Fruit fly (Drosophila melanogaster): Measurements from ENCODE around the gene CG4393.

Gene CG4393

DNA sequence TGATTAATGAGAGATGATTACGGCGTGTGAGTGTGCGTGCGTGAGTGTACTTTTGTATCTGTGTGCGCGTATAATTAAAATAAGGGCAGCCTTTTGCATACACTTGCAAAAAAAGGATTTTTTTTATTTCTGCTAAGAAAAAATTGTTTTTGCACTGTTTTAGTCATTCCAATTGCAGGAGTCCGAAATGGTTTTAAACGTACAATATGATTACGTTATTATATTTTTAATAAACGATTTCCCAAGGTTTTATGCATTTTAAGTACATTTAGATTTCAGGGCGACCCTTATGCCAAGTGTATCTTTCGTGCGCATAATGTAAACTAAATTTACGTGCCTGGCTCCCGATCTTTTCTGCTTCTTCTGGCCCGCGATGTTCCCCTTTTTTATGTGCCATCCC, 49.7 kb downstream of the CG4393 start (continued):
- no peak for TF ChIP-seq fkh (GFP tag; optimal IDR thresholded peaks at IDR 0.05)
- TF ChIP-seq Blimp-1 (GFP tag; optimal IDR thresholded peaks at IDR 0.05), result no peak
- TF ChIP-seq lz (GFP tag; optimal IDR thresholded peaks at IDR 0.05), result peak; percentile 44
- TF ChIP-seq CG10631 (GFP tag; optimal IDR thresholded peaks at IDR 0.05), result peak; percentile 66
- TF ChIP-seq CG8632 (GFP tag; optimal IDR thresholded peaks at IDR 0.05), result peak; percentile 66
- TF ChIP-seq CG8119 (GFP tag; IDR thresholded peaks at IDR 0.05), result peak; percentile 52; the same call in 1 of the 3 replicates
- no peak for TF ChIP-seq CG16779 (tag; optimal IDR thresholded peaks at IDR 0.05)
- TF ChIP-seq acj6 (GFP tag; optimal IDR thresholded peaks at IDR 0.05), result peak; percentile 75
- TF ChIP-seq CG11762 (GFP tag; optimal IDR thresholded peaks at IDR 0.05; ENCODE audit: insufficient read depth), result peak; percentile 53
- TF ChIP-seq Smox (GFP tag; optimal IDR thresholded peaks at IDR 0.05), result peak; percentile 60
- peak; percentile 46 for TF ChIP-seq CG15336 (GFP tag; IDR thresholded peaks at IDR 0.05)
- peak; percentile 67 for TF ChIP-seq esn (GFP tag; optimal IDR thresholded peaks at IDR 0.05)
- no peak for TF ChIP-seq CG6854 (GFP tag; optimal IDR thresholded peaks at IDR 0.05)
- peak; percentile 16 for TF ChIP-seq spab (GFP tag; optimal IDR thresholded peaks at IDR 0.05)
- peak; percentile 77 for TF ChIP-seq Hr4 (GFP tag; optimal IDR thresholded peaks at IDR 0.05)
- TF ChIP-seq Eip75B (GFP tag; optimal IDR thresholded peaks at IDR 0.05), result peak; percentile 35
- TF ChIP-seq CG1621 (tag; optimal IDR thresholded peaks at IDR 0.05), result peak; percentile 58
- TF ChIP-seq CG4318 (GFP tag; optimal IDR thresholded peaks at IDR 0.05), result peak; percentile 16
- TF ChIP-seq vri (GFP tag; optimal IDR thresholded peaks at IDR 0.05), result peak; percentile 56
- TF ChIP-seq Lpt (GFP tag; optimal IDR thresholded peaks at IDR 0.05), result no peak

DNA sequence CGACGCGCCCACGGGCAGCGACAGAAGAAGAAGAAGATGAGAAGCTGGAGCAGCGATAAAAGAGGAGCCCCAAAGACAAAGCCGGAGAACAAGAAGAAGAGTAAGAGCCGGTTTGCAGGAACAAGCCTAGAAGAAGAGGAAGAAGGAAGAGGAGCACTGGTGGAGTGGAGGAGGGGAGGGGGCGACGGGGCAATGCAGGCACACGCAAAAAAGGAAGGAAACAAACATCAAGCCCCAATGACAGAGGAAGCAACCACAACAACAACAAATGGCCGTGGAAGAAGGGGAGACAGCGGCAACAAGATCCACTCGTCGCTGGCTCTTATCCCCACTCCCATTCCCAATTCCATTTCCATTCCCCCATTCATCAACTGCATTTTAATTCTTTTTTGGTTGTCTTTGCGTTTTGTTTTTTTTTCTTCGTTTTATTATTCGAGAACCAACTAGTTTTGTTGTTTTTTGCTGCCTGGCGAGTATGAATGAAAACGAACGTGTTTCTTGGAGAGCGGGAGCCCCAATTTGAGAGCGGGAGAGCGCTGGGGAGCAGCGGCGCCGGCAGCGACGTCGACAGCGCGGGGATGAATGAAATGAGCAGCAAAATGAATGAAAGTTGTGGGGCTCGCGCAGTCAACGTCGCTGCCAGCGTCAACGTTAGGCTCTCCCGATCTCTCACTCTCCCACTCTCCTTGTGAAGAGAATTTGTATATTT, 50.4 kb downstream of the CG4393 start:
- peak; percentile 96 for TF ChIP-seq CG6276 (GFP tag; optimal IDR thresholded peaks at IDR 0.05)
- peak; percentile 98 for TF ChIP-seq eg (GFP tag; IDR thresholded peaks at IDR 0.05)
- no peak for TF ChIP-seq cyc (GFP tag; optimal IDR thresholded peaks at IDR 0.05)
- TF ChIP-seq CG8119 (GFP tag; IDR thresholded peaks at IDR 0.05), result peak; percentile 95
- peak; percentile 88 for TF ChIP-seq Eip78C (GFP tag)
- peak; percentile 46 for TF ChIP-seq CG6792 (GFP tag; optimal IDR thresholded peaks at IDR 0.05)
- peak; percentile 26 for TF ChIP-seq CG8319 (GFP tag; optimal IDR thresholded peaks at IDR 0.05)
- no peak for TF ChIP-seq CG31627 (GFP tag; optimal IDR thresholded peaks at IDR 0.05)
- TF ChIP-seq CG1621 (tag; optimal IDR thresholded peaks at IDR 0.05), result peak; percentile 96
- TF ChIP-seq CG3919 (GFP tag; optimal IDR thresholded peaks at IDR 0.05), result peak; percentile 72
- TF ChIP-seq CG11294 (GFP tag; IDR thresholded peaks at IDR 0.05), result peak; percentile 61; the same call in 1 of the 2 replicates
- no peak for TF ChIP-seq Ets21C (GFP tag; optimal IDR thresholded peaks at IDR 0.05)
- TF ChIP-seq Sox102F (GFP tag; optimal IDR thresholded peaks at IDR 0.05), result peak; percentile 43
- no peak for TF ChIP-seq Hr4 (GFP tag; optimal IDR thresholded peaks at IDR 0.05)
- peak; percentile 98 for TF ChIP-seq CG16779 (tag; optimal IDR thresholded peaks at IDR 0.05)
- peak; percentile 86 for TF ChIP-seq achi (GFP tag; optimal IDR thresholded peaks at IDR 0.05)
- TF ChIP-seq Smox (GFP tag; optimal IDR thresholded peaks at IDR 0.05), result no peak
- TF ChIP-seq salr (GFP tag; optimal IDR thresholded peaks at IDR 0.05), result peak; percentile 84 to 90
- peak; percentile 94 for TF ChIP-seq CG10669 (GFP tag; optimal IDR thresholded peaks at IDR 0.05)
- peak; percentile 73 for TF ChIP-seq svp (GFP tag)
- TF ChIP-seq CG9139 (GFP tag; optimal IDR thresholded peaks at IDR 0.05), result peak; percentile 99
- peak; percentile 67 for TF ChIP-seq CG3032 (tag; optimal IDR thresholded peaks at IDR 0.05)
- TF ChIP-seq Hr38 (GFP tag; optimal IDR thresholded peaks at IDR 0.05), result no peak
- peak; percentile 22 for TF ChIP-seq topi (GFP tag; optimal IDR thresholded peaks at IDR 0.05)
- TF ChIP-seq CG10631 (GFP tag; optimal IDR thresholded peaks at IDR 0.05), result peak; percentile 53
- TF ChIP-seq dsx (GFP tag; optimal IDR thresholded peaks at IDR 0.05; ENCODE audit: poor library complexity, severe bottlenecking), result peak; percentile 45
- peak; percentile 97 for TF ChIP-seq CG6808 (GFP tag; optimal IDR thresholded peaks at IDR 0.05)
- peak; percentile 4 for TF ChIP-seq Met (GFP tag; optimal IDR thresholded peaks at IDR 0.05)
- peak; percentile 53 for TF ChIP-seq CG32006 (GFP tag; optimal IDR thresholded peaks at IDR 0.05)
- no peak for TF ChIP-seq CG4318 (GFP tag; optimal IDR thresholded peaks at IDR 0.05)
- TF ChIP-seq Hr39 (GFP tag; optimal IDR thresholded peaks at IDR 0.05), result no peak
- peak; percentile 98 for TF ChIP-seq spab (GFP tag; optimal IDR thresholded peaks at IDR 0.05)
- no peak for TF ChIP-seq esn (GFP tag; optimal IDR thresholded peaks at IDR 0.05)
- TF ChIP-seq pdm3 (GFP tag; optimal IDR thresholded peaks at IDR 0.05), result peak; percentile 80
- TF ChIP-seq acj6 (GFP tag; optimal IDR thresholded peaks at IDR 0.05), result peak; percentile 29
- peak; percentile 77 for TF ChIP-seq fd59A (GFP tag; optimal IDR thresholded peaks at IDR 0.05)
- TF ChIP-seq Gug (GFP tag; IDR thresholded peaks at IDR 0.05), result peak; percentile 78
- TF ChIP-seq fd85E (GFP tag; optimal IDR thresholded peaks at IDR 0.05), result peak; percentile 64

Measured in whole organism, prepupa.